Fruit fly (Drosophila melanogaster) whole organism: ENCODE measurements around the gene por.

ENCODE experiments used
- CG8478 ChIP-seq: fragments of >200 bp; optimal IDR thresholded peaks from 2 replicates; lab custom pipeline; 2018; ENCODE audit warnings: inconsistent platforms
- Dll ChIP-seq: fragments of >200 bp; optimal IDR thresholded peaks from 2 replicates; lab custom pipeline; 2017
- EcR ChIP-seq, 2 experiments: fragments of >200 bp; optimal IDR thresholded peaks; 2 replicates each; lab custom pipeline; 2017; ENCODE audit warnings: missing biosample characterization in 2 of 2, missing genetic modification characterization in 2 of 2, missing genetic modification reagents in 2 of 2
- pan ChIP-seq: fragments of >200 bp; optimal IDR thresholded peaks from 2 replicates; lab custom pipeline; 2017
- psq ChIP-seq: fragments of >200 bp; optimal IDR thresholded peaks from 2 replicates; lab custom pipeline; 2017
- usp ChIP-seq: fragments of >200 bp; optimal IDR thresholded peaks from 2 replicates; lab custom pipeline; 2017; ENCODE audit warnings: missing biosample characterization, missing genetic modification characterization, mixed read lengths

DNA sequence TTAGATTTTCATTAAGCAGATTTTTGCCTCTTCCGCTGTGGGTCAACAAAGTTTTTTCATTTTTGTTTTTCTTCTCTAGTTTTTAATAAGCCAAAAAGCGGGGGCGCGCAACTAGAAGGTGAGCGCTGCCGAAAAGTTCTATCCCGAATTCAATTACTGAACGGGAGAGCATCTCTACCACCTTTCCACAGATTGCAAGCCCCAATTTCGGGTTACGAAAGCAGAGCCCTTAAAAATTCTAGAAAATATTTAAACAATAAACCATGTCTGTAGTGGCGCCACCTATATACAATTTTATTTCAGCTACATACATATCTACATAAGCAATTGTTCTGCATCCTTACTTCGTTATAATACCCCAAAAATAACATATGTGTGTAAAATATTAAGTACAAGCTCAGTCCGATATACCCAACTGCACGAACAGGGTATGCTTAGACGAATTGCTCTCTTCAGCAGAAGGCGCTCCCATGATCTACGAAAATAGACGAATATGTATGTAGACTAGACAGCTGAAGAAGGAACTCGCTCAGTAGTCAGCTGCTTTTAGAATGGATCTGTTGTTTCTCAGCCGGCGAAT, 21.2 kb downstream of the por start, which contains the start of gene CG6106:
- no peak for TF ChIP-seq usp (GFP tag; lab: Kevin White, UChicago)
- TF ChIP-seq EcR (GFP tag; optimal IDR thresholded peaks at IDR 0.05; lab: Kevin White, UChicago) = no peak
- TF ChIP-seq pan (lab: Kevin White, UChicago) = no peak
- TF ChIP-seq psq (lab: Kevin White, UChicago) = no peak
- no peak for TF ChIP-seq CG8478 (lab: Kevin White, UChicago)
- no peak for TF ChIP-seq Dll (lab: Kevin White, UChicago)
